Fruit fly (Drosophila melanogaster) whole organism, embryonic: ENCODE data around the gene cbt.
"Not testable (repeated sequence)": the region's sequence is repeated elsewhere in the genome, so short reads cannot be mapped to it uniquely, and the experiment has no call there.

Experiments
- CG10267 ChIP-seq: fragments of 200-800 bp; sonication (Bioruptor generic); optimal IDR thresholded peaks from 2 replicates; lab custom pipeline; 2018; ENCODE audit warnings: missing biosample characterization, mild to moderate bottlenecking, missing genetic modification characterization, moderate library complexity
- CG12659 ChIP-seq: fragments of 200-800 bp; sonication (Bioruptor generic); optimal IDR thresholded peaks from 3 replicates; lab custom pipeline; 2017; ENCODE audit warnings: mild to moderate bottlenecking, missing biosample characterization, missing genetic modification reagents, missing genetic modification characterization
- CG13287 ChIP-seq: fragments of 200-800 bp; sonication (Bioruptor generic); IDR thresholded peaks from 2 replicates; pipeline ENCODE4 v1.3.6; 2022; ENCODE audit warnings: missing biosample characterization, missing genetic modification characterization; ENCODE audit not compliant: partially characterized antibody
- CG14710 ChIP-seq: fragments of 200-800 bp; sonication (Bioruptor generic); optimal IDR thresholded peaks from 3 replicates; lab custom pipeline; 2019; ENCODE audit warnings: missing biosample characterization, mild to moderate bottlenecking, missing genetic modification characterization, moderate library complexity
- CG15514 ChIP-seq: fragments of 200-800 bp; sonication (Bioruptor generic); optimal IDR thresholded peaks from 3 replicates; lab custom pipeline; 2017; ENCODE audit warnings: missing biosample characterization, missing genetic modification characterization, mild to moderate bottlenecking, moderate library complexity, missing genetic modification reagents
- CG15601 ChIP-seq: fragments of 200-800 bp; sonication (Bioruptor generic); optimal IDR thresholded peaks from 3 replicates; lab custom pipeline; 2019; ENCODE audit warnings: missing biosample characterization, mild to moderate bottlenecking, missing genetic modification characterization, moderate library complexity
- CG16813 ChIP-seq: fragments of 200-800 bp; sonication (Bioruptor generic); IDR thresholded peaks from 3 replicates; pipeline ENCODE4 v1.3.6; 2022; ENCODE audit warnings: missing biosample characterization, missing genetic modification characterization; ENCODE audit not compliant: partially characterized antibody
- CG17186 ChIP-seq: fragments of 200-800 bp; sonication (Bioruptor generic); optimal IDR thresholded peaks from 3 replicates; lab custom pipeline; 2017; ENCODE audit warnings: missing biosample characterization, missing genetic modification reagents, missing genetic modification characterization
- CG17829 ChIP-seq: fragments of 200-800 bp; optimal IDR thresholded peaks from 2 replicates; lab custom pipeline; 2019; ENCODE audit warnings: missing biosample characterization, mild to moderate bottlenecking, missing genetic modification characterization, moderate library complexity
- CG2116 ChIP-seq: fragments of 200-800 bp; sonication (Bioruptor generic); optimal IDR thresholded peaks from 3 replicates; lab custom pipeline; 2018; ENCODE audit warnings: missing biosample characterization, mild to moderate bottlenecking, missing genetic modification characterization
- CG2712 ChIP-seq: fragments of 200-800 bp; optimal IDR thresholded peaks from 3 replicates; lab custom pipeline; 2019; ENCODE audit warnings: missing biosample characterization, mild to moderate bottlenecking, missing genetic modification characterization, moderate library complexity
- CG2889 ChIP-seq: fragments of 200-800 bp; sonication (Bioruptor generic); IDR thresholded peaks from 3 replicates; pipeline ENCODE4 v1.3.6; 2022; ENCODE audit warnings: missing biosample characterization, missing genetic modification characterization
- CG34422 ChIP-seq: fragments of 200-800 bp; sonication (Bioruptor generic); IDR thresholded peaks from 3 replicates; pipeline ENCODE4 v1.3.6; 2022; ENCODE audit warnings: missing biosample characterization, missing genetic modification characterization
- CG3995 ChIP-seq: fragments of 200-800 bp; sonication (Bioruptor generic); optimal IDR thresholded peaks from 3 replicates; lab custom pipeline; 2016; ENCODE audit warnings: missing biosample characterization, missing genetic modification characterization
- CG8281 ChIP-seq: fragments of 200-800 bp; sonication (Bioruptor generic); optimal IDR thresholded peaks from 2 replicates; lab custom pipeline; 2018; ENCODE audit warnings: missing biosample characterization, mild to moderate bottlenecking, missing genetic modification characterization, moderate library complexity
- CG8924 ChIP-seq: fragments of 200-800 bp; optimal IDR thresholded peaks from 3 replicates; lab custom pipeline; 2019; ENCODE audit warnings: missing biosample characterization, mild to moderate bottlenecking, missing genetic modification characterization, moderate library complexity
- CG9797 ChIP-seq: fragments of 200-800 bp; sonication (Bioruptor generic); optimal IDR thresholded peaks from 3 replicates; lab custom pipeline; 2018; ENCODE audit warnings: missing biosample characterization, mild to moderate bottlenecking, missing genetic modification characterization
- CTCF ChIP-seq: fragments of 200-800 bp; sonication (Bioruptor generic); optimal IDR thresholded peaks from 2 replicates; lab custom pipeline; 2017; ENCODE audit warnings: missing biosample characterization, mild to moderate bottlenecking, missing genetic modification characterization, moderate library complexity
- CrebB ChIP-seq: fragments of 200-800 bp; sonication (Bioruptor generic); optimal IDR thresholded peaks from 3 replicates; lab custom pipeline; 2018; ENCODE audit warnings: missing biosample characterization, mild to moderate bottlenecking, missing genetic modification characterization
- Dll ChIP-seq: fragments of 200-800 bp; sonication (Bioruptor generic); IDR thresholded peaks from 4 replicates; pipeline ENCODE4 v1.3.6; 2022; ENCODE audit warnings: missing biosample characterization, missing genetic modification characterization; ENCODE audit not compliant: partially characterized antibody
- Dref ChIP-seq: fragments of 200-800 bp; sonication (Bioruptor generic); IDR thresholded peaks from 2 replicates; pipeline ENCODE4 v1.3.6; 2022; ENCODE audit warnings: missing biosample characterization, missing genetic modification characterization
- E2f2 ChIP-seq: fragments of 200-800 bp; sonication (Bioruptor generic); IDR thresholded peaks from 2 replicates; pipeline ENCODE4 v1.3.6; 2022; ENCODE audit warnings: missing biosample characterization, missing genetic modification characterization
- ERR ChIP-seq: fragments of 200-800 bp; sonication (Bioruptor generic); optimal IDR thresholded peaks from 2 replicates; lab custom pipeline; 2016; ENCODE audit warnings: missing biosample characterization, missing genetic modification characterization
- Nf-YA ChIP-seq: fragments of 200-800 bp; sonication (Bioruptor generic); IDR thresholded peaks from 2 replicates; pipeline ENCODE4 v1.3.6; 2022; ENCODE audit warnings: missing biosample characterization, missing genetic modification characterization
- Nf-YB ChIP-seq: fragments of 200-800 bp; sonication (Bioruptor generic); optimal IDR thresholded peaks from 3 replicates; lab custom pipeline; 2019; ENCODE audit warnings: missing biosample characterization, mild to moderate bottlenecking, missing genetic modification characterization, moderate library complexity
- Opbp ChIP-seq: fragments of 200-800 bp; sonication (Bioruptor generic); IDR thresholded peaks from 3 replicates; pipeline ENCODE4 v1.3.6; 2022; ENCODE audit warnings: missing biosample characterization, missing genetic modification characterization; ENCODE audit not compliant: partially characterized antibody
- PHDP ChIP-seq: fragments of 200-800 bp; sonication (Bioruptor generic); optimal IDR thresholded peaks from 3 replicates; lab custom pipeline; 2018; ENCODE audit warnings: missing biosample characterization, mild to moderate bottlenecking, missing genetic modification characterization, moderate library complexity
- Scr ChIP-seq: fragments of 200-800 bp; sonication (Bioruptor generic); IDR thresholded peaks from 2 replicates; pipeline ENCODE4 v1.3.6; 2022; ENCODE audit warnings: missing biosample characterization, missing genetic modification characterization; ENCODE audit not compliant: partially characterized antibody
- Sox100B ChIP-seq: fragments of 200-800 bp; sonication (Bioruptor generic); optimal IDR thresholded peaks from 3 replicates; lab custom pipeline; 2018; ENCODE audit warnings: missing biosample characterization, mild to moderate bottlenecking, missing genetic modification characterization
- Sry-δ ChIP-seq: fragments of 200-800 bp; sonication (Bioruptor generic); optimal IDR thresholded peaks from 2 replicates; lab custom pipeline; 2016; ENCODE audit warnings: missing biosample characterization, missing genetic modification characterization
- Trl ChIP-seq, 3 experiments: fragments of >200 bp in 2 of 3; fragments of 200-800 bp in 1 of 3; sonication (Bioruptor generic) in 1 of 3; optimal IDR thresholded peaks; 2 replicates in 1 of 3; 3 replicates in 2 of 3; lab custom pipeline; 2016 to 2017; ENCODE audit warnings: missing biosample characterization in 1 of 3, missing genetic modification characterization in 1 of 3
- Xbp1 ChIP-seq: fragments of 200-800 bp; sonication (Bioruptor generic); optimal IDR thresholded peaks from 3 replicates; lab custom pipeline; 2016; ENCODE audit warnings: missing biosample characterization, mild to moderate bottlenecking, missing genetic modification characterization
- YL-1 ChIP-seq: fragments of 200-800 bp; sonication (Bioruptor generic); optimal IDR thresholded peaks from 3 replicates; lab custom pipeline; 2017; ENCODE audit warnings: missing biosample characterization, mild to moderate bottlenecking, missing genetic modification characterization
- amos ChIP-seq: fragments of 200-800 bp; sonication (Bioruptor generic); IDR thresholded peaks from 2 replicates; pipeline ENCODE4 v1.3.6; 2022; ENCODE audit warnings: missing biosample characterization, missing genetic modification characterization; ENCODE audit not compliant: partially characterized antibody
- ase ChIP-seq: fragments of 200-800 bp; sonication (Bioruptor generic); IDR thresholded peaks from 3 replicates; pipeline ENCODE4 v1.3.6; 2022; ENCODE audit warnings: missing biosample characterization, missing genetic modification characterization
- ato ChIP-seq: fragments of 200-800 bp; sonication (Bioruptor generic); IDR thresholded peaks from 2 replicates; pipeline ENCODE4 v1.3.6; 2022; ENCODE audit warnings: missing biosample characterization, missing genetic modification characterization; ENCODE audit not compliant: partially characterized antibody
- cg ChIP-seq: fragments of 200-800 bp; sonication (Bioruptor generic); optimal IDR thresholded peaks from 3 replicates; lab custom pipeline; 2019; ENCODE audit warnings: missing biosample characterization, mild to moderate bottlenecking, missing genetic modification characterization, moderate library complexity
- ci ChIP-seq: fragments of 200-800 bp; sonication (Bioruptor generic); IDR thresholded peaks from 3 replicates; pipeline ENCODE4 v1.3.6; 2022; ENCODE audit warnings: missing biosample characterization, missing genetic modification characterization
- crp ChIP-seq, 2 experiments: fragments of 200-800 bp; sonication (Bioruptor generic); optimal IDR thresholded peaks; 2 replicates in 1 of 2; 3 replicates in 1 of 2; lab custom pipeline; 2017; ENCODE audit warnings: missing biosample characterization in 2 of 2, missing genetic modification characterization in 2 of 2, mild to moderate bottlenecking in 1 of 2, moderate library complexity in 1 of 2
- ftz-f1 ChIP-seq: fragments of 200-800 bp; sonication (Bioruptor generic); optimal IDR thresholded peaks from 2 replicates; lab custom pipeline; 2016; ENCODE audit warnings: missing biosample characterization, missing genetic modification characterization
- gfzf ChIP-seq: fragments of 200-800 bp; sonication (Bioruptor generic); optimal IDR thresholded peaks from 2 replicates; lab custom pipeline; 2016; ENCODE audit warnings: missing biosample characterization, mild to moderate bottlenecking, missing genetic modification characterization, moderate library complexity
- hbn ChIP-seq: fragments of 200-800 bp; sonication (Bioruptor generic); IDR thresholded peaks from 2 replicates; pipeline ENCODE4 v1.3.6; 2022; ENCODE audit warnings: missing biosample characterization, missing genetic modification characterization; ENCODE audit not compliant: partially characterized antibody
- pzg ChIP-seq: fragments of 200-800 bp; sonication (Bioruptor generic); optimal IDR thresholded peaks from 3 replicates; lab custom pipeline; 2018; ENCODE audit warnings: missing biosample characterization, mild to moderate bottlenecking, missing genetic modification characterization, moderate library complexity
- trem ChIP-seq: fragments of 200-800 bp; optimal IDR thresholded peaks from 3 replicates; lab custom pipeline; 2019; ENCODE audit warnings: missing biosample characterization, mild to moderate bottlenecking, missing genetic modification characterization, moderate library complexity
- twi ChIP-seq: fragments of 200-800 bp; optimal IDR thresholded peaks from 2 replicates; lab custom pipeline; 2019; ENCODE audit warnings: missing biosample characterization, mild to moderate bottlenecking, missing genetic modification characterization, moderate library complexity
- unc-4 ChIP-seq: fragments of 200-800 bp; sonication (Bioruptor generic); IDR thresholded peaks from 2 replicates; pipeline ENCODE4 v1.3.6; 2022; ENCODE audit warnings: missing biosample characterization, missing genetic modification characterization; ENCODE audit not compliant: partially characterized antibody

Gene cbt

dm6 chr2L:455274-455673, 24.2 kb downstream of the cbt start, which contains the start of gene CG4133:
TSS of gene CG4133 (plus strand) at chr2L:455531.
- TF ChIP-seq Trl (optimal IDR thresholded peaks at IDR 0.05; lab: Kevin White, UChicago) (peak; percentile 4 to 45), CG16813 (GFP tag; lab: Robert Waterston, UW) (peak; percentile 36; the same call in 1 of the 3 replicates), Dref (GFP tag; lab: Robert Waterston, UW) (peak; percentile 56), Opbp (peak; percentile 20; the same call in 1 of the 3 replicates), CG2116 (GFP tag; lab: Kevin White, UChicago) (peak; percentile 86), Scr (peak; percentile 35; the same call in 1 of the 2 replicates)
- TF ChIP-seq Trl (GFP tag; optimal IDR thresholded peaks at IDR 0.05; lab: Kevin White, UChicago), result not testable (repeated sequence)

DNA sequence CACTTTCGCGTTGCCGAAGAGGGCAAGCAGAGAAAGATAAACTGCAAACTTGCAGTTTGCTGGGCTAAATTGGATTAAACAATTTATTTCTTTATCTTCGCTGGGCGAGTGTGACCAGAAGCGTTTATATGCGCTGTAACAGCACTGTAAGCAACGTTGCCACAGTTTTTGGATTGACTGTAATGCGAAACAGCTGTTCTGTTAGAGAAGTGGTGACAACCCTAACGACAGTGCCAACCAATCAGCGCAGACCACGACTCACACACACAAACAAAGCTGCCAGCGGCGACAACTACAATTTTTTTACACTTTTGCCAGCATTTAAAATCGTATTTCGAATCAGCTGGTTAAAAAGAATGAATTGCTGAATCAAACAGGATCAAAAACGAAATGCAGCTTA, 26.6 kb downstream of the cbt start, which contains the start of the genes crq and shv:
Gene crq, minus strand, starts transcription at position 153 of the 400 bp plus-strand sequence.
Gene shv, plus strand, starts transcription at position 237 of the 400 bp plus-strand sequence.
- 0 out of 3 replicates have a peak, but pooled peaks have one; percentile 11 for TF ChIP-seq ci (GFP tag; lab: Robert Waterston, UW)
- no peak for TF ChIP-seq Sox100B (GFP tag; lab: Kevin White, UChicago)
- no peak for TF ChIP-seq CG3995 (GFP tag; lab: Kevin White, UChicago)
- TF ChIP-seq unc-4 (GFP tag; lab: Robert Waterston, UW), result peak; percentile 42; the same call in 1 of the 2 replicates
- peak; percentile 43 for TF ChIP-seq CG17829 (tag; lab: Kevin White, UChicago)
- peak; percentile 61 for TF ChIP-seq gfzf (GFP tag; lab: Kevin White, UChicago)
- no peak for TF ChIP-seq CG8281
- TF ChIP-seq CG10267, result peak; percentile 31
- peak; percentile 52; the same call in 1 of the 2 replicates for TF ChIP-seq amos
- no peak for TF ChIP-seq ase
- no peak for TF ChIP-seq PHDP
- TF ChIP-seq Nf-YB (GFP tag; lab: Kevin White, UChicago), result peak; percentile 99
- TF ChIP-seq hbn (GFP tag; lab: Robert Waterston, UW), result peak; percentile 35; the same call in 1 of the 2 replicates
- TF ChIP-seq ftz-f1 (GFP tag; lab: Kevin White, UChicago), result peak; percentile 12
- TF ChIP-seq YL-1 (GFP tag; lab: Kevin White, UChicago), result peak; percentile 83
- TF ChIP-seq CG17186 (GFP tag; lab: Kevin White, UChicago), result peak; percentile 99
- 0 out of 2 replicates have a peak, but pooled peaks have one; percentile 30 for TF ChIP-seq ato (GFP tag; lab: Robert Waterston, UW)
- TF ChIP-seq CG2889 (GFP tag; lab: Robert Waterston, UW), result no peak
- TF ChIP-seq CG16813 (GFP tag; lab: Robert Waterston, UW), result 0 out of 3 replicates have a peak, but pooled peaks have one; percentile 20
- peak; percentile 50 for TF ChIP-seq CG14710 (tag; lab: Kevin White, UChicago)
- TF ChIP-seq Dll, result peak; percentile 40; the same call in 1 of the 4 replicates
- no peak for TF ChIP-seq twi
- TF ChIP-seq CG13287 (GFP tag; lab: Robert Waterston, UW), result peak; percentile 72
- TF ChIP-seq Opbp, result peak; percentile 36; the same call in 1 of the 3 replicates
- TF ChIP-seq trem, result peak; percentile 54
- peak; percentile 47 for TF ChIP-seq CG15514 (GFP tag; lab: Kevin White, UChicago)
- TF ChIP-seq CrebB (tag; lab: Kevin White, UChicago), result peak; percentile 9
- TF ChIP-seq Nf-YA (GFP tag; lab: Robert Waterston, UW), result peak; percentile 91
- peak; percentile 24 for TF ChIP-seq CG15601 (tag; lab: Kevin White, UChicago)
- peak; percentile 52 for TF ChIP-seq CG8924 (tag; lab: Kevin White, UChicago)
- peak; percentile 37; the same call in 1 of the 2 replicates for TF ChIP-seq E2f2 (GFP tag; lab: Robert Waterston, UW)
- peak; percentile 89 to 99 for TF ChIP-seq crp (GFP tag; optimal IDR thresholded peaks at IDR 0.05; lab: Kevin White, UChicago)
- TF ChIP-seq Xbp1 (GFP tag; lab: Kevin White, UChicago), result peak; percentile 98
- peak; percentile 14 for TF ChIP-seq CTCF (GFP tag; lab: Kevin White, UChicago)
- peak; percentile 52; the same call in 1 of the 3 replicates for TF ChIP-seq CG34422 (GFP tag; lab: Robert Waterston, UW)
- peak; percentile 72 for TF ChIP-seq CG12659 (GFP tag; lab: Kevin White, UChicago)
- TF ChIP-seq CG2712 (tag; lab: Kevin White, UChicago), result peak; percentile 34
- peak; percentile 85 for TF ChIP-seq CG9797 (GFP tag; lab: Kevin White, UChicago)
- TF ChIP-seq cg (GFP tag; lab: Kevin White, UChicago), result peak; percentile 89
- peak; percentile 3 for TF ChIP-seq Sry-δ (GFP tag; lab: Kevin White, UChicago)
- TF ChIP-seq ERR (GFP tag; lab: Kevin White, UChicago), result no peak
- peak; percentile 90 for TF ChIP-seq pzg (GFP tag; lab: Kevin White, UChicago)
